Fruit fly (Drosophila melanogaster): ENCODE measurements around the gene mtSSB.

The mtSSB gene

DNA sequence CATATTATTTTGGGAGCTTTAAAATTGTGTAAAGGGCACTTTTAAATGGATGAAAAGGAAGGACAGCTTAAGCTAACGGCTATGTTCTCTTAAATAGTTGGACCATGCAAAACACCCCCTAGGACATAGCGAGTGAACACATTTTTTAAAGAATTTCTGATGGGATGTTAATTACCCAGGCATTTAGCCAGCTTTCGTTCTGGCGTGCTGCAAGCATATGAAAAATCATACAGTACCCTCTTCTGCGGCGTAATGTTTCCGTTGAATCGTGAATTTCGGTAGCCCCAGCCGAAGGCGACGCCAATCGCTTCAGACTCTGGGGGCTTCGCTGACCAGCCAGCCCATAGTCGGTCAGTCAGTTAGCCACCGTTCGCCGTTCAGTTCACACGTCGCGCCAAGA lies 50.4 kb downstream of the mtSSB start, which contains the start of gene CG6006:
TSS of gene CG6006 (plus strand) at position 301 of the 400 bp plus-strand sequence.
- no peak for TF ChIP-seq noc (tag; optimal IDR thresholded peaks at IDR 0.05)

DNA sequence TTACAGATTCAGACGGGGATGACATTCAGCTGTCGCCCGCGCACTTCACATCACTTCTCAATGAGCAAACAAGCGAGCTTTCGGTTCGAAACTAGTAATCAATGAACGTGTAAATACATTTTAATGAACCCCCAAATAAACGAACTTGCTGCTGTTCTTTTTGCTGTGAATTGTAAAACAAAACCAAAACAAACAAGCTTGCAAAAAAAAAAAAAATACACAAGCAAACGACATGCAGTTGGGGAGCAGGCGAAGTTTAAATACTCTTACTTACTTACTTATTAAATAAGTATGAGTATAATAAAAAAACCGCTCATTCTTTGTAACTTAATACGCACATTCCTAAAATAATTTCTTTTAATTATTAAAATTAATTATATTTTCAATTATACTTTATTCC lies 50.8 kb downstream of the mtSSB start:
- TF ChIP-seq noc (tag; optimal IDR thresholded peaks at IDR 0.05), result no peak

Data from whole organism, larva.